Fruit fly (Drosophila melanogaster): ENCODE measurements around the gene CG15317.

DNA sequence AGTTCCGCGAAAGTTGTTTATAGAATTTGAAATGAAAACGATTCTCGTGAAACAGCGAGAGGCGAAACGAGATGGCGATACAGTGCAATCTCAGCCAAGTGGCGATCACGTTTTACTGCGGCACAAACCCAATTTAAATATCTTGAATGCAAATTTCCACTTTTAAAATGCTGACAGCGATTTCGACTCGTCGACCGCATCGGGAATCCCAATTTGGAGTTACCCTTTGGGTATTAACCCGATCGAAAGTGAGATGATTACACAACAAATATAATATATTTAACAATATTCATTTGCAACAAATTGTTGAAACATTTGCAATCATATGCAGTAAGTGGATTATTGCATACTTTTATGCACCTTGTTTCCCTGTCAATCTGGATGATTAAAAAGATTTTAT, 34.2 kb upstream of the CG15317 start:
- TF ChIP-seq Chrac-16 (GFP tag; optimal IDR thresholded peaks at IDR 0.05) = no peak
- no peak for TF ChIP-seq CG6813 (GFP tag; optimal IDR thresholded peaks at IDR 0.05)
- TF ChIP-seq ranshi (GFP tag; IDR thresholded peaks at IDR 0.05) = no peak
- no peak for TF ChIP-seq MBD-R2 (GFP tag; IDR thresholded peaks at IDR 0.05)
- TF ChIP-seq Gsc (GFP tag; IDR thresholded peaks at IDR 0.05) = no peak
- TF ChIP-seq crc (GFP tag; optimal IDR thresholded peaks at IDR 0.05) = no peak
- no peak for TF ChIP-seq Camta (GFP tag; optimal IDR thresholded peaks at IDR 0.05)
- no peak for TF ChIP-seq pan (optimal IDR thresholded peaks at IDR 0.05)
- no peak for TF ChIP-seq pan (GFP tag; optimal IDR thresholded peaks at IDR 0.05 in 1 of 2, IDR thresholded peaks at IDR 0.05 in 1 of 2)
- TF ChIP-seq Fer2 (tag; optimal IDR thresholded peaks at IDR 0.05) = no peak
- no peak for TF ChIP-seq CG13624 (GFP tag; optimal IDR thresholded peaks at IDR 0.05)
- no peak for TF ChIP-seq tx (GFP tag; optimal IDR thresholded peaks at IDR 0.05)
- TF ChIP-seq CG12071 (GFP tag; optimal IDR thresholded peaks at IDR 0.05) = no peak
- TF ChIP-seq H15 (GFP tag; IDR thresholded peaks at IDR 0.05) = no peak

All from whole organism, embryonic.